Worm (Caenorhabditis elegans): ENCODE data around the gene spat-2.

ce11 chrIII:11099864-11100263 lies 63.1 kb downstream of the spat-2 start, which contains the start of gene hmt-1:
- TF ChIP-seq ama-1 (optimal IDR thresholded peaks at IDR 0.05) = no peak
- no peak for TF ChIP-seq peb-1 (tag; optimal IDR thresholded peaks at IDR 0.05)
- TF ChIP-seq lin-13 (GFP tag; optimal IDR thresholded peaks at IDR 0.05) = no peak
- TF ChIP-seq mdl-1 (tag; optimal IDR thresholded peaks at IDR 0.05) = no peak
- TF ChIP-seq mab-5 (tag; optimal IDR thresholded peaks at IDR 0.05) = no peak
- no peak for TF ChIP-seq unc-62 (GFP tag; optimal IDR thresholded peaks at IDR 0.05)
- no peak for TF ChIP-seq ztf-4 (tag; optimal IDR thresholded peaks at IDR 0.05)
- no peak for TF ChIP-seq fos-1 (tag; optimal IDR thresholded peaks at IDR 0.05)
- TF ChIP-seq sma-3 (GFP tag; optimal IDR thresholded peaks at IDR 0.05) = no peak
- TF ChIP-seq blmp-1 (tag; optimal IDR thresholded peaks at IDR 0.05; ENCODE audit: insufficient read depth) = no peak
- TF ChIP-seq nhr-6 (tag; optimal IDR thresholded peaks at IDR 0.05) = no peak
